Worm (Caenorhabditis elegans) whole organism, L1 larva: ENCODE measurements around the gene tbx-40.

ENCODE experiments used
- C34B4.2 ChIP-seq: sonication (generic microtip); optimal IDR thresholded peaks from 2 replicates; lab custom pipeline; 2017; ENCODE audit warnings: mild to moderate bottlenecking, missing genetic modification characterization, missing compliant biosample characterization
- Y116A8C.19 ChIP-seq: sonication (generic microtip); optimal IDR thresholded peaks from 2 replicates; lab custom pipeline; 2016; ENCODE audit warnings: missing compliant biosample characterization, missing genetic modification characterization, borderline replicate concordance
- ama-1 ChIP-seq: fragments of 150-350 bp; optimal IDR thresholded peaks from 2 replicates; lab custom pipeline; 2014
- ceh-88 ChIP-seq: fragments of 200-800 bp; sonication (Bioruptor generic); IDR thresholded peaks from 2 replicates; pipeline ENCODE4 v1.3.6; 2022; ENCODE audit warnings: missing genetic modification characterization, missing compliant biosample characterization
- elt-2 ChIP-seq: sonication (generic microtip); optimal IDR thresholded peaks from 2 replicates; lab custom pipeline; 2016; ENCODE audit warnings: missing genetic modification characterization, mild to moderate bottlenecking, inconsistent platforms, missing compliant biosample characterization, missing genetic modification reagents
- lin-39 ChIP-seq: fragments of 150-350 bp; optimal IDR thresholded peaks from 2 replicates; lab custom pipeline; 2014; ENCODE audit warnings: missing biosample characterization, missing genetic modification reagents, missing genetic modification characterization
- mdl-1 ChIP-seq, 2 experiments: fragments of 150-350 bp; optimal IDR thresholded peaks; 2 replicates each; lab custom pipeline; 2014 to 2017; ENCODE audit warnings: missing biosample characterization in 2 of 2, missing genetic modification characterization in 2 of 2, inconsistent platforms in 1 of 2
- pqm-1 ChIP-seq: sonication (generic microtip); optimal IDR thresholded peaks from 3 replicates; lab custom pipeline; 2017; ENCODE audit warnings: missing biosample characterization, missing genetic modification characterization
- skn-1 ChIP-seq: fragments of 150-350 bp; optimal IDR thresholded peaks from 2 replicates; lab custom pipeline; 2014; ENCODE audit warnings: missing biosample characterization, missing genetic modification characterization
- unc-86 ChIP-seq: sonication (generic microtip); optimal IDR thresholded peaks from 2 replicates; lab custom pipeline; 2016; ENCODE audit warnings: missing genetic modification characterization, missing compliant biosample characterization
- zip-4 ChIP-seq: fragments of 200-800 bp; sonication (Bioruptor generic); optimal IDR thresholded peaks from 2 replicates; lab custom pipeline; 2018; ENCODE audit warnings: mild to moderate bottlenecking, missing genetic modification characterization, moderate library complexity, missing compliant biosample characterization

ce11 chrIV:15294040-15294439 is 34.0 kb downstream of the tbx-40 start, which contains the start of gene Y73F8A.10:
- TF ChIP-seq C34B4.2 (tag; lab: Kevin White, UChicago), result no peak
- TF ChIP-seq elt-2 (tag; lab: Kevin White, UChicago), result no peak
- TF ChIP-seq ceh-88 (GFP tag; lab: Robert Waterston, UW), result no peak
- no peak for TF ChIP-seq unc-86 (tag; lab: Kevin White, UChicago)
- no peak for TF ChIP-seq Y116A8C.19
- no peak for TF ChIP-seq mdl-1 (tag; optimal IDR thresholded peaks at IDR 0.05; lab: Kevin White, UChicago)
- no peak for TF ChIP-seq skn-1 (tag; lab: Kevin White, UChicago)
- TF ChIP-seq pqm-1 (tag; lab: Kevin White, UChicago), result no peak
- no peak for TF ChIP-seq zip-4 (GFP tag; lab: Kevin White, UChicago)
- TF ChIP-seq lin-39 (tag; lab: Kevin White, UChicago), result no peak
- no peak for TF ChIP-seq ama-1 (lab: Kevin White, UChicago)
